Fruit fly (Drosophila melanogaster) whole organism, wandering third instar larva: ENCODE results near the gene CG11791.

Experiments used
- Abd-B ChIP-seq: fragments of >200 bp; optimal IDR thresholded peaks from 2 replicates; lab custom pipeline; 2017; ENCODE audit warnings: missing biosample characterization, missing genetic modification characterization
- CG32264 ChIP-seq: fragments of 200-800 bp; sonication (Bioruptor generic); optimal IDR thresholded peaks from 2 replicates; lab custom pipeline; 2016; ENCODE audit warnings: missing biosample characterization, missing genetic modification characterization
- Dfd ChIP-seq: fragments of >200 bp; optimal IDR thresholded peaks from 2 replicates; lab custom pipeline; 2017; ENCODE audit warnings: missing biosample characterization, missing genetic modification characterization
- HLH106 ChIP-seq: fragments of 200-800 bp; optimal IDR thresholded peaks from 3 replicates; lab custom pipeline; 2019; ENCODE audit warnings: missing biosample characterization, mild to moderate bottlenecking, missing genetic modification characterization, moderate library complexity
- h ChIP-seq: fragments of 200-800 bp; sonication (Bioruptor generic); optimal IDR thresholded peaks from 3 replicates; lab custom pipeline; 2016; ENCODE audit warnings: missing biosample characterization, mild to moderate bottlenecking, missing genetic modification characterization
- rgr ChIP-seq: fragments of 200-800 bp; sonication (Bioruptor generic); optimal IDR thresholded peaks from 3 replicates; lab custom pipeline; 2016; ENCODE audit warnings: missing biosample characterization, mild to moderate bottlenecking, missing genetic modification characterization

dm6 chr3R:25023056-25023455, 26.4 kb upstream of the CG11791 start, which contains the start of gene beta4GalT7:
- no peak for TF ChIP-seq rgr (GFP tag; lab: Kevin White, UChicago)
- no peak for TF ChIP-seq h
- no peak for TF ChIP-seq HLH106
- no peak for TF ChIP-seq Abd-B
- no peak for TF ChIP-seq Dfd (GFP tag; lab: Kevin White, UChicago)
- no peak for TF ChIP-seq CG32264 (GFP tag; lab: Kevin White, UChicago)
